Worm (Caenorhabditis elegans): Measurements from ENCODE around the gene zig-3.

zig-3 gene

ce11 chrX:7951578-7951977 lies 21.0 kb downstream of the zig-3 start (continued):
- TF ChIP-seq ets-4 (tag; optimal IDR thresholded peaks at IDR 0.05), result no peak
- no peak for TF ChIP-seq odd-2 (tag; optimal IDR thresholded peaks at IDR 0.05)
- peak; percentile 82 for TF ChIP-seq ceh-14 (tag; optimal IDR thresholded peaks at IDR 0.05)
- TF ChIP-seq hlh-6 (tag; optimal IDR thresholded peaks at IDR 0.05), result peak; percentile 68
- no peak for TF ChIP-seq elt-4 (tag; optimal IDR thresholded peaks at IDR 0.05)
- TF ChIP-seq hlh-30 (tag; optimal IDR thresholded peaks at IDR 0.05; ENCODE audit: insufficient read depth), result peak; percentile 100
- TF ChIP-seq elt-2 (tag; optimal IDR thresholded peaks at IDR 0.05), result no peak
- TF ChIP-seq fkh-10 (GFP tag; optimal IDR thresholded peaks at IDR 0.05), result no peak
- no peak for TF ChIP-seq ceh-24 (tag; optimal IDR thresholded peaks at IDR 0.05)
- TF ChIP-seq tbx-2 (tag; optimal IDR thresholded peaks at IDR 0.05), result peak; percentile 86
- TF ChIP-seq ceh-48 (tag; optimal IDR thresholded peaks at IDR 0.05), result peak; percentile 62
- TF ChIP-seq sox-4 (tag; optimal IDR thresholded peaks at IDR 0.05), result no peak
- peak; percentile 68 for TF ChIP-seq madf-2 (tag; optimal IDR thresholded peaks at IDR 0.05)
- peak; percentile 91 for TF ChIP-seq nfya-1 (tag; optimal IDR thresholded peaks at IDR 0.05)
- TF ChIP-seq ceh-9 (tag; optimal IDR thresholded peaks at IDR 0.05), result no peak
- peak; percentile 69 for TF ChIP-seq pros-1 (tag; optimal IDR thresholded peaks at IDR 0.05)
- no peak for TF ChIP-seq unc-3 (GFP tag; conservative IDR thresholded peaks at IDR 0.05)
- no peak for TF ChIP-seq unc-3 (tag; optimal IDR thresholded peaks at IDR 0.05)
- TF ChIP-seq npax-4 (tag; optimal IDR thresholded peaks at IDR 0.05), result no peak
- TF ChIP-seq ama-1 (optimal IDR thresholded peaks at IDR 0.05), result no peak
- no peak for TF ChIP-seq ttx-3 (tag; optimal IDR thresholded peaks at IDR 0.05)
- TF ChIP-seq rnt-1 (tag; optimal IDR thresholded peaks at IDR 0.05), result peak; percentile 56
- TF ChIP-seq dmd-4 (tag; optimal IDR thresholded peaks at IDR 0.05; ENCODE audit: borderline replicate concordance), result no peak
- peak; percentile 21 for TF ChIP-seq eyg-1 (tag; optimal IDR thresholded peaks at IDR 0.05)
- TF ChIP-seq ceh-31 (tag; optimal IDR thresholded peaks at IDR 0.05), result peak; percentile 94
- TF ChIP-seq dve-1 (tag; optimal IDR thresholded peaks at IDR 0.05), result no peak
- TF ChIP-seq K02D7.2 (tag; optimal IDR thresholded peaks at IDR 0.05), result no peak
- no peak for TF ChIP-seq hlh-15 (tag; optimal IDR thresholded peaks at IDR 0.05)
- TF ChIP-seq ceh-34 (tag; optimal IDR thresholded peaks at IDR 0.05), result peak; percentile 84
- TF ChIP-seq fkh-6 (tag; optimal IDR thresholded peaks at IDR 0.05), result peak; percentile 44
- TF ChIP-seq unc-42 (tag; optimal IDR thresholded peaks at IDR 0.05), result peak; percentile 79
- no peak for TF ChIP-seq K09A11.1 (tag; optimal IDR thresholded peaks at IDR 0.05; ENCODE audit: insufficient read depth)
- TF ChIP-seq unc-86 (tag; optimal IDR thresholded peaks at IDR 0.05), result peak; percentile 67
- TF ChIP-seq lin-11 (tag; optimal IDR thresholded peaks at IDR 0.05), result no peak
- TF ChIP-seq C08G9.2 (tag; optimal IDR thresholded peaks at IDR 0.05), result peak; percentile 63
- TF ChIP-seq T23F11.4 (GFP tag; optimal IDR thresholded peaks at IDR 0.05), result peak; percentile 55
- TF ChIP-seq pha-4 (tag; optimal IDR thresholded peaks at IDR 0.05), result no peak
- no peak for TF ChIP-seq ceh-6 (GFP tag; optimal IDR thresholded peaks at IDR 0.05)
- no peak for TF ChIP-seq hlh-13 (GFP tag; optimal IDR thresholded peaks at IDR 0.05)
- peak; percentile 40 for TF ChIP-seq lim-6 (tag; optimal IDR thresholded peaks at IDR 0.05)
- TF ChIP-seq Y22D7AL.16 (tag; optimal IDR thresholded peaks at IDR 0.05), result no peak
- no peak for TF ChIP-seq ztf-16 (tag; optimal IDR thresholded peaks at IDR 0.05)
- TF ChIP-seq hlh-8 (tag; optimal IDR thresholded peaks at IDR 0.05), result peak; percentile 80

Data from whole organism, late embryonic.